Fruit fly (Drosophila melanogaster): ENCODE data around the gene Nop56.

dm6 chr3R:22464611-22465113 is 43.8 kb upstream of the Nop56 start, which contains the start of gene CG7054:
- no peak for TF ChIP-seq EcR (GFP tag; optimal IDR thresholded peaks at IDR 0.05)
- no peak for TF ChIP-seq CG12605 (GFP tag; IDR thresholded peaks at IDR 0.05)
- no peak for TF ChIP-seq CG34367 (tag; optimal IDR thresholded peaks at IDR 0.05)
- no peak for TF ChIP-seq CG8301 (tag; optimal IDR thresholded peaks at IDR 0.05)
- no peak for TF ChIP-seq CG9948 (tag; optimal IDR thresholded peaks at IDR 0.05)
- no peak for TF ChIP-seq gl (tag; optimal IDR thresholded peaks at IDR 0.05)
- no peak for TF ChIP-seq CG14655 (GFP tag; optimal IDR thresholded peaks at IDR 0.05)
- TF ChIP-seq CG4496 (GFP tag; IDR thresholded peaks at IDR 0.05), result 0 out of 3 replicates have a peak, but pooled peaks have one; percentile 16
- TF ChIP-seq CG8159 (tag; optimal IDR thresholded peaks at IDR 0.05), result no peak

Measured in whole organism, pupa.